Fruit fly (Drosophila melanogaster) whole organism, embryonic: Measurements from ENCODE around the gene PPP4R2r.

ENCODE experiments used
- Bgb ChIP-seq: fragments of 200-800 bp; sonication (Bioruptor generic); IDR thresholded peaks from 2 replicates; pipeline ENCODE4 v1.3.6; 2022; ENCODE audit warnings: missing biosample characterization, missing genetic modification characterization; ENCODE audit not compliant: partially characterized antibody
- BtbVII ChIP-seq: fragments of 200-800 bp; sonication (Bioruptor generic); optimal IDR thresholded peaks from 3 replicates; lab custom pipeline; 2017; ENCODE audit warnings: missing biosample characterization, mild to moderate bottlenecking, missing genetic modification characterization
- CG10979 ChIP-seq: fragments of 200-800 bp; sonication (Bioruptor generic); optimal IDR thresholded peaks from 2 replicates; lab custom pipeline; 2018; ENCODE audit warnings: missing biosample characterization, mild to moderate bottlenecking, missing genetic modification characterization, moderate library complexity
- CG11723 ChIP-seq: fragments of 200-800 bp; sonication (Bioruptor generic); optimal IDR thresholded peaks from 2 replicates; lab custom pipeline; 2017; ENCODE audit warnings: missing biosample characterization, mild to moderate bottlenecking, missing genetic modification characterization
- CG12299 ChIP-seq: fragments of 200-800 bp; sonication (Bioruptor generic); optimal IDR thresholded peaks from 2 replicates; lab custom pipeline; 2018; ENCODE audit warnings: missing biosample characterization, mild to moderate bottlenecking, missing genetic modification characterization
- CG1233 ChIP-seq: fragments of 200-800 bp; sonication (Bioruptor generic); optimal IDR thresholded peaks from 4 replicates; lab custom pipeline; 2018; ENCODE audit warnings: missing biosample characterization, mild to moderate bottlenecking, missing genetic modification characterization
- CG12391 ChIP-seq: fragments of 200-800 bp; sonication (Bioruptor generic); optimal IDR thresholded peaks from 3 replicates; lab custom pipeline; 2018; ENCODE audit warnings: missing biosample characterization, mild to moderate bottlenecking, missing genetic modification characterization, moderate library complexity
- CG12659 ChIP-seq: fragments of 200-800 bp; sonication (Bioruptor generic); optimal IDR thresholded peaks from 3 replicates; lab custom pipeline; 2017; ENCODE audit warnings: mild to moderate bottlenecking, missing biosample characterization, missing genetic modification reagents, missing genetic modification characterization
- CG13296 ChIP-seq: fragments of 200-800 bp; sonication (Bioruptor generic); optimal IDR thresholded peaks from 3 replicates; lab custom pipeline; 2018; ENCODE audit warnings: missing biosample characterization, mild to moderate bottlenecking, missing genetic modification characterization
- CG1603 ChIP-seq: fragments of 200-800 bp; sonication (Bioruptor generic); optimal IDR thresholded peaks from 2 replicates; lab custom pipeline; 2019; ENCODE audit warnings: missing biosample characterization, mild to moderate bottlenecking, missing genetic modification characterization, moderate library complexity
- CG17385 ChIP-seq: fragments of 200-800 bp; sonication (Bioruptor generic); optimal IDR thresholded peaks from 3 replicates; lab custom pipeline; 2018; ENCODE audit warnings: missing biosample characterization, mild to moderate bottlenecking, missing genetic modification characterization
- CG18619 ChIP-seq: fragments of 200-800 bp; sonication (Bioruptor generic); optimal IDR thresholded peaks from 3 replicates; lab custom pipeline; 2017; ENCODE audit warnings: missing biosample characterization, mild to moderate bottlenecking, missing genetic modification characterization
- CG30020 ChIP-seq: fragments of 200-800 bp; optimal IDR thresholded peaks from 2 replicates; lab custom pipeline; 2019; ENCODE audit warnings: missing biosample characterization, mild to moderate bottlenecking, missing genetic modification characterization, moderate library complexity
- CG30431 ChIP-seq: fragments of 200-800 bp; sonication (Bioruptor generic); optimal IDR thresholded peaks from 2 replicates; lab custom pipeline; 2017; ENCODE audit warnings: missing biosample characterization, missing genetic modification characterization
- CG4707 ChIP-seq: fragments of 200-800 bp; sonication (Bioruptor generic); optimal IDR thresholded peaks from 2 replicates; lab custom pipeline; 2018; ENCODE audit warnings: missing biosample characterization, mild to moderate bottlenecking, missing genetic modification characterization, moderate library complexity
- CG5180 ChIP-seq: fragments of 200-800 bp; sonication (Bioruptor generic); optimal IDR thresholded peaks from 3 replicates; lab custom pipeline; 2017; ENCODE audit warnings: missing biosample characterization, missing genetic modification characterization, mild to moderate bottlenecking, moderate library complexity, missing genetic modification reagents
- CG5953 ChIP-seq: fragments of 200-800 bp; sonication (Bioruptor generic); IDR thresholded peaks from 2 replicates; pipeline ENCODE4 v1.3.6; 2022; ENCODE audit warnings: missing biosample characterization, missing genetic modification characterization
- CG6854 ChIP-seq: fragments of 200-800 bp; sonication (Bioruptor generic); optimal IDR thresholded peaks from 3 replicates; lab custom pipeline; 2017; ENCODE audit warnings: missing biosample characterization, mild to moderate bottlenecking, missing genetic modification characterization
- CG9215 ChIP-seq: fragments of 200-800 bp; sonication (Bioruptor generic); IDR thresholded peaks from 2 replicates; pipeline ENCODE4 v1.3.6; 2022; ENCODE audit warnings: missing biosample characterization, missing genetic modification characterization
- CG9437 ChIP-seq: fragments of 200-800 bp; sonication (Bioruptor generic); optimal IDR thresholded peaks from 2 replicates; lab custom pipeline; 2018; ENCODE audit warnings: missing biosample characterization, mild to moderate bottlenecking, missing genetic modification characterization
- CG9727 ChIP-seq: fragments of 200-800 bp; sonication (Bioruptor generic); optimal IDR thresholded peaks from 3 replicates; lab custom pipeline; 2017; ENCODE audit warnings: missing biosample characterization, mild to moderate bottlenecking, missing genetic modification characterization
- D19B ChIP-seq: fragments of 200-800 bp; sonication (Bioruptor generic); optimal IDR thresholded peaks from 2 replicates; lab custom pipeline; 2017; ENCODE audit warnings: missing biosample characterization, mild to moderate bottlenecking, missing genetic modification characterization
- Dref ChIP-seq: fragments of 200-800 bp; sonication (Bioruptor generic); IDR thresholded peaks from 2 replicates; pipeline ENCODE4 v1.3.6; 2022; ENCODE audit warnings: missing biosample characterization, missing genetic modification characterization
- Ets65A ChIP-seq: fragments of 200-800 bp; sonication (Bioruptor generic); peaks from one replicate; lab custom pipeline; 2016; ENCODE audit warnings: missing biosample characterization, missing genetic modification characterization
- Ets97D ChIP-seq: fragments of 200-800 bp; sonication (Bioruptor generic); optimal IDR thresholded peaks from 3 replicates; lab custom pipeline; 2016; ENCODE audit warnings: missing biosample characterization, missing genetic modification characterization
- Fer1 ChIP-seq: fragments of 200-800 bp; sonication (Bioruptor generic); optimal IDR thresholded peaks from 2 replicates; lab custom pipeline; 2017; ENCODE audit warnings: missing biosample characterization, mild to moderate bottlenecking, missing genetic modification characterization
- Fer3 ChIP-seq: fragments of 200-800 bp; sonication (Bioruptor generic); optimal IDR thresholded peaks from 2 replicates; lab custom pipeline; 2018; ENCODE audit warnings: missing biosample characterization, mild to moderate bottlenecking, missing genetic modification characterization, moderate library complexity
- HHEX ChIP-seq: fragments of 200-800 bp; sonication (Bioruptor generic); optimal IDR thresholded peaks from 3 replicates; lab custom pipeline; 2017; ENCODE audit warnings: missing biosample characterization, mild to moderate bottlenecking, missing genetic modification characterization, missing genetic modification reagents
- Hey ChIP-seq: fragments of 200-800 bp; sonication (Bioruptor generic); optimal IDR thresholded peaks from 3 replicates; lab custom pipeline; 2018; ENCODE audit warnings: missing biosample characterization, mild to moderate bottlenecking, missing genetic modification characterization
- Hmr ChIP-seq: fragments of 200-800 bp; sonication (Bioruptor generic); optimal IDR thresholded peaks from 3 replicates; lab custom pipeline; 2017; ENCODE audit warnings: mild to moderate bottlenecking, missing biosample characterization, missing genetic modification reagents, missing genetic modification characterization
- MTF-1 ChIP-seq: fragments of 200-800 bp; sonication (Bioruptor generic); optimal IDR thresholded peaks from 2 replicates; lab custom pipeline; 2018; ENCODE audit warnings: missing biosample characterization, mild to moderate bottlenecking, missing genetic modification characterization, borderline replicate concordance
- Med ChIP-seq: fragments of 200-800 bp; sonication (Bioruptor generic); peaks from one replicate; lab custom pipeline; 2016; ENCODE audit warnings: missing biosample characterization, missing genetic modification characterization, mild to moderate bottlenecking, inconsistent platforms, moderate library complexity
- Oli ChIP-seq: fragments of 200-800 bp; sonication (Bioruptor generic); optimal IDR thresholded peaks from 2 replicates; lab custom pipeline; 2018; ENCODE audit warnings: missing biosample characterization, mild to moderate bottlenecking, missing genetic modification characterization, moderate library complexity
- Sox102F ChIP-seq: fragments of 200-800 bp; sonication (Bioruptor generic); optimal IDR thresholded peaks from 2 replicates; lab custom pipeline; 2018; ENCODE audit warnings: missing biosample characterization, mild to moderate bottlenecking, missing genetic modification characterization, moderate library complexity
- YL-1 ChIP-seq: fragments of 200-800 bp; sonication (Bioruptor generic); optimal IDR thresholded peaks from 3 replicates; lab custom pipeline; 2017; ENCODE audit warnings: missing biosample characterization, mild to moderate bottlenecking, missing genetic modification characterization
- ac ChIP-seq: fragments of 200-800 bp; sonication (Bioruptor generic); optimal IDR thresholded peaks from 3 replicates; lab custom pipeline; 2017; ENCODE audit warnings: missing biosample characterization, mild to moderate bottlenecking, missing genetic modification characterization
- bbx ChIP-seq: fragments of 200-800 bp; sonication (Bioruptor generic); IDR thresholded peaks from 2 replicates; pipeline ENCODE4 v1.3.6; 2022; ENCODE audit warnings: missing biosample characterization, missing genetic modification characterization; ENCODE audit not compliant: partially characterized antibody
- ci ChIP-seq: fragments of 200-800 bp; sonication (Bioruptor generic); IDR thresholded peaks from 3 replicates; pipeline ENCODE4 v1.3.6; 2022; ENCODE audit warnings: missing biosample characterization, missing genetic modification characterization
- disco-r ChIP-seq: fragments of 200-800 bp; sonication (Bioruptor generic); optimal IDR thresholded peaks from 2 replicates; lab custom pipeline; 2016; ENCODE audit warnings: missing biosample characterization, missing genetic modification characterization
- fd64A ChIP-seq: fragments of 200-800 bp; sonication (Bioruptor generic); optimal IDR thresholded peaks from 3 replicates; lab custom pipeline; 2018; ENCODE audit warnings: missing biosample characterization, mild to moderate bottlenecking, missing genetic modification characterization
- gcm ChIP-seq: fragments of 200-800 bp; sonication (Bioruptor generic); optimal IDR thresholded peaks from 2 replicates; lab custom pipeline; 2019; ENCODE audit warnings: missing biosample characterization, mild to moderate bottlenecking, missing genetic modification characterization, moderate library complexity
- grau ChIP-seq: fragments of 200-800 bp; optimal IDR thresholded peaks from 3 replicates; lab custom pipeline; 2019; ENCODE audit warnings: missing biosample characterization, mild to moderate bottlenecking, missing genetic modification characterization, moderate library complexity
- nom ChIP-seq: fragments of 200-800 bp; sonication (Bioruptor generic); optimal IDR thresholded peaks from 2 replicates; lab custom pipeline; 2017; ENCODE audit warnings: missing biosample characterization, missing genetic modification characterization, mild to moderate bottlenecking, moderate library complexity, missing genetic modification reagents
- scrt ChIP-seq: fragments of 200-800 bp; sonication (Bioruptor generic); optimal IDR thresholded peaks from 2 replicates; lab custom pipeline; 2018; ENCODE audit warnings: missing biosample characterization, mild to moderate bottlenecking, missing genetic modification characterization, moderate library complexity
- sr ChIP-seq: fragments of 200-800 bp; sonication (Bioruptor generic); IDR thresholded peaks from 3 replicates; pipeline ENCODE4 v1.3.6; 2022; ENCODE audit warnings: missing biosample characterization, missing genetic modification characterization
- stwl ChIP-seq: fragments of 200-800 bp; sonication (Bioruptor generic); optimal IDR thresholded peaks from 3 replicates; lab custom pipeline; 2018; ENCODE audit warnings: missing biosample characterization, mild to moderate bottlenecking, missing genetic modification characterization, moderate library complexity
- trem ChIP-seq: fragments of 200-800 bp; optimal IDR thresholded peaks from 3 replicates; lab custom pipeline; 2019; ENCODE audit warnings: missing biosample characterization, mild to moderate bottlenecking, missing genetic modification characterization, moderate library complexity
- zf30C ChIP-seq: fragments of 200-800 bp; sonication (Bioruptor generic); optimal IDR thresholded peaks from 3 replicates; lab custom pipeline; 2018; ENCODE audit warnings: missing biosample characterization, mild to moderate bottlenecking, missing genetic modification characterization

The PPP4R2r gene

DNA sequence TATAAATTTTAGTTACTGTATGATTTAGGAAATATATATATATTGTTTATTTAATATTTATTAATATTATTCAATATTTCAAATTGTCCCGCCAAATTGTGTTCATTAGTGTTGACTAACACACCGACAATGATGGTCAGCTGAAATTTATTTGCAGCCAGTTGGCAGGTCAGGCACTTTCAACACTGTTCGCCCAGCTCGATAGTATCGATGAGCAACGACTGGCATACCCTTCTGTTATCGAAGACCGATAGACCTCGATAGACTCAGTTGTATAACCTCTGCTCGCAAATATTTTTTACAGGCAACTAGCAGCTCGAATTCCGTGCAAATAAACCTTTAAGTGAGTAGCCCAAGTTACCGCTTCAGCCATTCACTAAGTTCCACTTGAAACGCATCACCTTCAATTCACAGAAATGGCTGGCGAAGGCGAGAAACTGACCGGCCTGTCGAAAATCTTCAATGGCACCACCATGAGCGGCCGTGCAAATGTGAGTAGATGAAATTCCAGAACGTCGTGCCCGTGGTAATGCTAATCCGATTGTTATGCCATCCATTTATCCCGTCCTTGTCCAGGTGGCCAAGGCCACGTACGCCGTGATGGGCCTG lies 18.0 kb upstream of the PPP4R2r start, which contains the start of gene Neb-cGP (continued):
- TF ChIP-seq bbx, result peak; percentile 96
- TF ChIP-seq zf30C (GFP tag; lab: Kevin White, UChicago), result no peak
- peak; percentile 25 for TF ChIP-seq CG11723
- TF ChIP-seq D19B (GFP tag; lab: Kevin White, UChicago), result no peak
- no peak for TF ChIP-seq Hey (tag; lab: Kevin White, UChicago)
- peak; percentile 50 for TF ChIP-seq CG18619
- TF ChIP-seq CG5180 (GFP tag; lab: Kevin White, UChicago), result no peak
- TF ChIP-seq Oli (tag; lab: Kevin White, UChicago), result no peak
- peak; percentile 37 for TF ChIP-seq CG1233 (GFP tag; lab: Kevin White, UChicago)
- peak; percentile 45 for TF ChIP-seq CG30020 (tag; lab: Kevin White, UChicago)
- TF ChIP-seq Bgb (GFP tag; lab: Robert Waterston, UW), result peak; percentile 98
- peak; percentile 67 for TF ChIP-seq YL-1

DNA sequence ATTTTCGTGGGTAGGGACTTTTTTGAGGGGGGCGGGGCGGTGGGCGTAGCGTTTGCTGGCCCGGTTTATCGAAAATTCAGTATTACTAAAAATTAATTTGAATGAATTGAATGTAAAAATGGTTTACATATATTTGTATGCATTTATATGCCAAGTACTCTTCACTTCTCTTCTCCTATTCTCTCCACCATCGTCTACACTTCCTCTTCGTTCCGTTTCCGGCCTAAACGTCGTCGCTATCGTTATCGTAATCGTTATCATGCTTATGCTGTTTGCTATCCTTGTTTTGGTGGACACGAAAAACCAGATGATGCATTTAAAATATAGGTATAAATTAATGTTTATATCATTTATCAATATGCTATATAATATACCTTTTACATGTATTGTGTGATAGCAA lies 16.7 kb upstream of the PPP4R2r start:
- no peak for TF ChIP-seq CG30431 (GFP tag; lab: Kevin White, UChicago)
- 0 out of 2 replicates have a peak, but pooled peaks have one; percentile 13 for TF ChIP-seq Dref (GFP tag; lab: Robert Waterston, UW)
- TF ChIP-seq disco-r (GFP tag; lab: Kevin White, UChicago), result no peak
- TF ChIP-seq MTF-1, result peak; percentile 53
- TF ChIP-seq grau (tag; lab: Kevin White, UChicago), result peak; percentile 0
- TF ChIP-seq CG9215 (GFP tag; lab: Robert Waterston, UW), result no peak
- peak; percentile 7 for TF ChIP-seq ac (GFP tag; lab: Kevin White, UChicago)
- peak; percentile 45 for TF ChIP-seq CG4707 (GFP tag; lab: Kevin White, UChicago)
- TF ChIP-seq CG1603 (tag; lab: Kevin White, UChicago), result peak; percentile 22
- peak; percentile 5 for TF ChIP-seq CG9437 (GFP tag; lab: Kevin White, UChicago)
- TF ChIP-seq HHEX (GFP tag; lab: Kevin White, UChicago), result peak; percentile 48
- TF ChIP-seq Fer1 (GFP tag; lab: Kevin White, UChicago), result peak; percentile 46
- peak; percentile 63; the same call in 1 of the 3 replicates for TF ChIP-seq ci (GFP tag; lab: Robert Waterston, UW)
- TF ChIP-seq nom (GFP tag; lab: Kevin White, UChicago), result peak; percentile 43
- no peak for TF ChIP-seq Ets65A (GFP tag; lab: Kevin White, UChicago)
- peak; percentile 4 for TF ChIP-seq CG6854
- TF ChIP-seq CG12391 (tag; lab: Kevin White, UChicago), result peak; percentile 8
- peak; percentile 17 for TF ChIP-seq BtbVII (GFP tag; lab: Kevin White, UChicago)
- peak; percentile 40 for TF ChIP-seq Hmr (GFP tag; lab: Kevin White, UChicago)
- TF ChIP-seq sr, result 0 out of 3 replicates have a peak, but pooled peaks have one; percentile 28
- peak; percentile 39 for TF ChIP-seq CG9727
- no peak for TF ChIP-seq CG12299 (tag; lab: Kevin White, UChicago)
- TF ChIP-seq stwl (tag; lab: Kevin White, UChicago), result peak; percentile 44
- TF ChIP-seq CG17385 (GFP tag; lab: Kevin White, UChicago), result peak; percentile 77
- TF ChIP-seq Fer3 (tag; lab: Kevin White, UChicago), result peak; percentile 25
- TF ChIP-seq trem, result peak; percentile 20
- TF ChIP-seq Ets97D (GFP tag; lab: Kevin White, UChicago), result peak; percentile 91
- TF ChIP-seq Med (GFP tag; lab: Kevin White, UChicago), result peak; percentile 75
- TF ChIP-seq scrt (GFP tag; lab: Kevin White, UChicago), result no peak
- no peak for TF ChIP-seq Sox102F (GFP tag; lab: Kevin White, UChicago)
- TF ChIP-seq CG5953 (GFP tag; lab: Robert Waterston, UW), result 0 out of 2 replicates have a peak, but pooled peaks have one; percentile 9
- no peak for TF ChIP-seq CG10979
- peak; percentile 45 for TF ChIP-seq gcm (GFP tag; lab: Kevin White, UChicago)
- peak; percentile 5 for TF ChIP-seq fd64A (GFP tag; lab: Kevin White, UChicago)
- TF ChIP-seq CG12659 (GFP tag; lab: Kevin White, UChicago), result peak; percentile 3
- peak; percentile 50 for TF ChIP-seq CG13296 (GFP tag; lab: Kevin White, UChicago)
